Fruit fly (Drosophila melanogaster) whole organism, embryonic: ENCODE measurements around the gene CG13454.

Source experiments
- Aef1 ChIP-seq: fragments of 200-800 bp; sonication (Bioruptor generic); IDR thresholded peaks from 3 replicates; pipeline ENCODE4 v1.3.6; 2022; ENCODE audit warnings: missing biosample characterization, missing genetic modification characterization
- CG10147 ChIP-seq: fragments of 200-800 bp; sonication (Bioruptor generic); optimal IDR thresholded peaks from 2 replicates; lab custom pipeline; 2019; ENCODE audit warnings: missing biosample characterization, mild to moderate bottlenecking, missing genetic modification characterization, moderate library complexity
- CG10366 ChIP-seq: fragments of 200-800 bp; sonication (Bioruptor generic); IDR thresholded peaks from 2 replicates; pipeline ENCODE4 v1.3.6; 2022; ENCODE audit warnings: missing biosample characterization, missing genetic modification characterization
- CG12104 ChIP-seq: fragments of 200-800 bp; sonication (Bioruptor generic); optimal IDR thresholded peaks from 3 replicates; lab custom pipeline; 2016; ENCODE audit warnings: missing biosample characterization, missing genetic modification characterization
- CG13287 ChIP-seq: fragments of 200-800 bp; sonication (Bioruptor generic); IDR thresholded peaks from 2 replicates; pipeline ENCODE4 v1.3.6; 2022; ENCODE audit warnings: missing biosample characterization, missing genetic modification characterization; ENCODE audit not compliant: partially characterized antibody
- CG14667 ChIP-seq: fragments of 200-800 bp; sonication (Bioruptor generic); IDR thresholded peaks from 2 replicates; pipeline ENCODE4 v1.3.6; 2022; ENCODE audit warnings: missing biosample characterization, missing genetic modification characterization
- CG15601 ChIP-seq: fragments of 200-800 bp; sonication (Bioruptor generic); optimal IDR thresholded peaks from 3 replicates; lab custom pipeline; 2019; ENCODE audit warnings: missing biosample characterization, mild to moderate bottlenecking, missing genetic modification characterization, moderate library complexity
- CG16779 ChIP-seq: fragments of 200-800 bp; sonication (Bioruptor generic); IDR thresholded peaks from 2 replicates; pipeline ENCODE4 v1.3.6; 2022; ENCODE audit warnings: missing biosample characterization, missing genetic modification characterization
- CG17359 ChIP-seq: fragments of 200-800 bp; sonication (Bioruptor generic); optimal IDR thresholded peaks from 3 replicates; lab custom pipeline; 2018; ENCODE audit warnings: missing biosample characterization, mild to moderate bottlenecking, missing genetic modification characterization, moderate library complexity
- CG18476 ChIP-seq: fragments of 200-800 bp; sonication (Bioruptor generic); optimal IDR thresholded peaks from 2 replicates; lab custom pipeline; 2016; ENCODE audit warnings: missing biosample characterization, mild to moderate bottlenecking, missing genetic modification characterization
- CG2202 ChIP-seq: fragments of 200-800 bp; sonication (Bioruptor generic); optimal IDR thresholded peaks from 2 replicates; lab custom pipeline; 2018; ENCODE audit warnings: missing biosample characterization, mild to moderate bottlenecking, missing genetic modification characterization
- CG30403 ChIP-seq: fragments of 200-800 bp; sonication (Bioruptor generic); optimal IDR thresholded peaks from 3 replicates; lab custom pipeline; 2016; ENCODE audit warnings: missing biosample characterization, missing genetic modification characterization
- CG33557 ChIP-seq: fragments of 200-800 bp; sonication (Bioruptor generic); optimal IDR thresholded peaks from 2 replicates; lab custom pipeline; 2019; ENCODE audit warnings: missing biosample characterization, mild to moderate bottlenecking, missing genetic modification characterization, moderate library complexity
- CG3847 ChIP-seq: fragments of 200-800 bp; sonication (Bioruptor generic); IDR thresholded peaks from 2 replicates; pipeline ENCODE4 v1.3.6; 2022; ENCODE audit warnings: missing biosample characterization, missing genetic modification characterization
- CG6254 ChIP-seq: fragments of 200-800 bp; sonication (Bioruptor generic); optimal IDR thresholded peaks from 3 replicates; lab custom pipeline; 2017; ENCODE audit warnings: mild to moderate bottlenecking, missing biosample characterization, missing genetic modification reagents, missing genetic modification characterization
- CG7556 ChIP-seq: fragments of 200-800 bp; sonication (Bioruptor generic); optimal IDR thresholded peaks from 2 replicates; lab custom pipeline; 2017; ENCODE audit warnings: missing biosample characterization, mild to moderate bottlenecking, missing genetic modification characterization
- CG8388 ChIP-seq: fragments of 200-800 bp; sonication (Bioruptor generic); optimal IDR thresholded peaks from 2 replicates; lab custom pipeline; 2019; ENCODE audit warnings: missing biosample characterization, mild to moderate bottlenecking, missing genetic modification characterization, moderate library complexity
- D19A ChIP-seq: fragments of 200-800 bp; optimal IDR thresholded peaks from 3 replicates; lab custom pipeline; 2019; ENCODE audit warnings: missing biosample characterization, mild to moderate bottlenecking, missing genetic modification characterization, moderate library complexity
- D19B ChIP-seq: fragments of 200-800 bp; sonication (Bioruptor generic); optimal IDR thresholded peaks from 2 replicates; lab custom pipeline; 2017; ENCODE audit warnings: missing biosample characterization, mild to moderate bottlenecking, missing genetic modification characterization
- Ets65A ChIP-seq: fragments of 200-800 bp; sonication (Bioruptor generic); peaks from one replicate; lab custom pipeline; 2016; ENCODE audit warnings: missing biosample characterization, missing genetic modification characterization
- Gsc ChIP-seq: fragments of 200-800 bp; sonication (Bioruptor generic); IDR thresholded peaks from 2 replicates; pipeline ENCODE4 v1.3.6; 2022; ENCODE audit warnings: missing biosample characterization, missing genetic modification characterization
- Hsf ChIP-seq: fragments of 200-800 bp; sonication (Bioruptor generic); optimal IDR thresholded peaks from 3 replicates; lab custom pipeline; 2016; ENCODE audit warnings: missing biosample characterization, missing genetic modification characterization
- Jarid2 ChIP-seq: fragments of 200-800 bp; sonication (Bioruptor generic); optimal IDR thresholded peaks from 3 replicates; lab custom pipeline; 2017; ENCODE audit warnings: mild to moderate bottlenecking, missing biosample characterization, missing genetic modification reagents, missing genetic modification characterization
- Lim3 ChIP-seq: fragments of 200-800 bp; sonication (Bioruptor generic); IDR thresholded peaks from 2 replicates; pipeline ENCODE4 v1.3.6; 2022; ENCODE audit warnings: missing biosample characterization, missing genetic modification characterization
- MBD-R2 ChIP-seq: fragments of 200-800 bp; sonication (Bioruptor generic); IDR thresholded peaks from 2 replicates; pipeline ENCODE4 v1.3.6; 2022; ENCODE audit warnings: missing biosample characterization, missing genetic modification characterization
- Mrtf ChIP-seq: fragments of 200-800 bp; sonication (Bioruptor generic); IDR thresholded peaks from 3 replicates; pipeline ENCODE4 v1.3.6; 2022; ENCODE audit warnings: missing biosample characterization, missing genetic modification characterization
- Ptx1 ChIP-seq: fragments of 200-800 bp; sonication (Bioruptor generic); IDR thresholded peaks from 2 replicates; pipeline ENCODE4 v1.3.6; 2022; ENCODE audit warnings: missing biosample characterization, missing genetic modification characterization
- Rx ChIP-seq: fragments of 200-800 bp; sonication (Bioruptor generic); IDR thresholded peaks from 2 replicates; pipeline ENCODE4 v1.3.6; 2022; ENCODE audit warnings: missing biosample characterization, missing genetic modification characterization
- Sox100B ChIP-seq: fragments of 200-800 bp; sonication (Bioruptor generic); optimal IDR thresholded peaks from 3 replicates; lab custom pipeline; 2018; ENCODE audit warnings: missing biosample characterization, mild to moderate bottlenecking, missing genetic modification characterization
- ara ChIP-seq: fragments of 200-800 bp; sonication (Bioruptor generic); IDR thresholded peaks from 2 replicates; pipeline ENCODE4 v1.3.6; 2022; ENCODE audit warnings: missing biosample characterization, missing genetic modification characterization
- ase ChIP-seq: fragments of 200-800 bp; sonication (Bioruptor generic); IDR thresholded peaks from 3 replicates; pipeline ENCODE4 v1.3.6; 2022; ENCODE audit warnings: missing biosample characterization, missing genetic modification characterization
- bowl ChIP-seq: fragments of 200-800 bp; sonication (Bioruptor generic); IDR thresholded peaks from 2 replicates; pipeline ENCODE4 v1.3.6; 2022; ENCODE audit warnings: missing biosample characterization, missing genetic modification characterization
- cas ChIP-seq: fragments of 200-800 bp; sonication (Bioruptor generic); IDR thresholded peaks from 2 replicates; pipeline ENCODE4 v1.3.6; 2022; ENCODE audit warnings: missing biosample characterization, missing genetic modification characterization
- cg ChIP-seq: fragments of 200-800 bp; sonication (Bioruptor generic); optimal IDR thresholded peaks from 3 replicates; lab custom pipeline; 2019; ENCODE audit warnings: missing biosample characterization, mild to moderate bottlenecking, missing genetic modification characterization, moderate library complexity
- ci ChIP-seq: fragments of 200-800 bp; sonication (Bioruptor generic); IDR thresholded peaks from 3 replicates; pipeline ENCODE4 v1.3.6; 2022; ENCODE audit warnings: missing biosample characterization, missing genetic modification characterization
- danr ChIP-seq: fragments of 200-800 bp; sonication (Bioruptor generic); IDR thresholded peaks from 2 replicates; pipeline ENCODE4 v1.3.6; 2022; ENCODE audit warnings: missing biosample characterization, missing genetic modification characterization
- fd96Cb ChIP-seq: fragments of 200-800 bp; sonication (Bioruptor generic); optimal IDR thresholded peaks from 2 replicates; lab custom pipeline; 2018; ENCODE audit warnings: missing biosample characterization, mild to moderate bottlenecking, missing genetic modification characterization, moderate library complexity
- her ChIP-seq: fragments of 200-800 bp; sonication (Bioruptor generic); optimal IDR thresholded peaks from 2 replicates; lab custom pipeline; 2016; ENCODE audit warnings: missing biosample characterization, missing genetic modification characterization
- kah ChIP-seq: fragments of 200-800 bp; sonication (Bioruptor generic); optimal IDR thresholded peaks from 2 replicates; lab custom pipeline; 2018; ENCODE audit warnings: missing biosample characterization, mild to moderate bottlenecking, missing genetic modification characterization
- peb ChIP-seq: fragments of 200-800 bp; sonication (Bioruptor generic); IDR thresholded peaks from 2 replicates; pipeline ENCODE4 v1.3.6; 2022; ENCODE audit warnings: missing biosample characterization, missing genetic modification characterization
- row ChIP-seq: fragments of 200-800 bp; sonication (Bioruptor generic); IDR thresholded peaks from 3 replicates; pipeline ENCODE4 v1.3.6; 2022; ENCODE audit warnings: missing biosample characterization, missing genetic modification characterization
- schlank ChIP-seq: fragments of 200-800 bp; sonication (Bioruptor generic); optimal IDR thresholded peaks from 2 replicates; lab custom pipeline; 2018; ENCODE audit warnings: missing biosample characterization, mild to moderate bottlenecking, missing genetic modification characterization
- sens ChIP-seq: fragments of 200-800 bp; sonication (Bioruptor generic); peaks from one replicate; lab custom pipeline; 2016; ENCODE audit warnings: missing biosample characterization, missing genetic modification characterization
- seq ChIP-seq: fragments of 200-800 bp; sonication (Bioruptor generic); IDR thresholded peaks from 2 replicates; pipeline ENCODE4 v1.3.6; 2022; ENCODE audit warnings: missing biosample characterization, missing genetic modification characterization
- sisA ChIP-seq: fragments of 200-800 bp; sonication (Bioruptor generic); IDR thresholded peaks from 2 replicates; pipeline ENCODE4 v1.3.6; 2022; ENCODE audit warnings: missing biosample characterization, missing genetic modification characterization
- slp2 ChIP-seq: fragments of 200-800 bp; sonication (Bioruptor generic); optimal IDR thresholded peaks from 2 replicates; lab custom pipeline; 2016; ENCODE audit warnings: missing biosample characterization, missing genetic modification characterization
- sr ChIP-seq: fragments of 200-800 bp; sonication (Bioruptor generic); IDR thresholded peaks from 3 replicates; pipeline ENCODE4 v1.3.6; 2022; ENCODE audit warnings: missing biosample characterization, missing genetic modification characterization
- stwl ChIP-seq: fragments of 200-800 bp; sonication (Bioruptor generic); optimal IDR thresholded peaks from 3 replicates; lab custom pipeline; 2018; ENCODE audit warnings: missing biosample characterization, mild to moderate bottlenecking, missing genetic modification characterization, moderate library complexity
- vvl ChIP-seq: fragments of 200-800 bp; sonication (Bioruptor generic); IDR thresholded peaks from 2 replicates; pipeline ENCODE4 v1.3.6; 2022; ENCODE audit warnings: missing biosample characterization, missing genetic modification characterization

CG13454 gene

DNA sequence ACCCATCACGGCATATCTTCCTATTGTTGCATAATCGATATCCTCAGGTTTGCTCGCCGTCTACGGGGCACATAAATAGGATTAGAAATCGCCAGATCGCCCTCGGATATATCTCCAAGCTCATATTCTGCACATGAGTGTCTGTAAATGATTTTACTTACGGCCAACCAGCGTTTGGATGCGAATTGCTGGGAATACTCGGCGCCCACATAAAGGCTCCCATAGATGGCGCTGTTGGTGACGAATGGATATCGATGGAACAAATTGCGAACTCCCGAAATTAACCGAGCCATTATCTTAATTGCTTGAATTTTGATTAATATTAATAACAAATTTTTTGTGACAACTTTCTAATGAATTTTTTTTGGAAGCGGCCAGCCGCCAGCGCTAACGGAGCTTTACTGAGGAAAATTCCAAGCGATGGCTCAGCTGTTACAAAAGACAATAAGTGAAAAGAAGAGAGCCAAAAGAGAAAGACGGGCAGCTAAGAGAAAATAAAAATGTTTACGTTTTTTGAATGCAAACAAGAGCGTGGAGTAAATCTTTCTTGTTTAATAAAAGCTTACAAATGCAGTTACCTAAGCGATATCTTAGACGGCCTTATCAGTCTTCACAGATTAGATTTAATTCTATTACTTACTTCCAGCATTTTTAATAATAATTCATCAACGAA, 22.1 kb downstream of the CG13454 start (continued):
- no peak for TF ChIP-seq CG3847
- TF ChIP-seq her (GFP tag; lab: Kevin White, UChicago): no peak
- no peak for TF ChIP-seq peb (GFP tag; lab: Robert Waterston, UW)
- TF ChIP-seq sens: no peak
- peak; percentile 3 for TF ChIP-seq kah (GFP tag; lab: Kevin White, UChicago)
- TF ChIP-seq Rx: no peak
- TF ChIP-seq CG2202 (tag; lab: Kevin White, UChicago): no peak
- no peak for TF ChIP-seq CG13287 (GFP tag; lab: Robert Waterston, UW)
- no peak for TF ChIP-seq CG33557 (GFP tag; lab: Kevin White, UChicago)
- TF ChIP-seq CG8388: no peak
- TF ChIP-seq cas (GFP tag; lab: Robert Waterston, UW): no peak
- TF ChIP-seq CG10366 (GFP tag; lab: Robert Waterston, UW): no peak
- no peak for TF ChIP-seq slp2 (GFP tag; lab: Kevin White, UChicago)
- no peak for TF ChIP-seq MBD-R2 (GFP tag; lab: Robert Waterston, UW)
- 0 out of 2 replicates have a peak, but pooled peaks have one; percentile 0 for TF ChIP-seq vvl (GFP tag; lab: Robert Waterston, UW)
- no peak for TF ChIP-seq ci (GFP tag; lab: Robert Waterston, UW)
- TF ChIP-seq ara (GFP tag; lab: Robert Waterston, UW): peak; percentile 47; the same call in 1 of the 2 replicates
- TF ChIP-seq Gsc: no peak
- no peak for TF ChIP-seq Hsf

DNA sequence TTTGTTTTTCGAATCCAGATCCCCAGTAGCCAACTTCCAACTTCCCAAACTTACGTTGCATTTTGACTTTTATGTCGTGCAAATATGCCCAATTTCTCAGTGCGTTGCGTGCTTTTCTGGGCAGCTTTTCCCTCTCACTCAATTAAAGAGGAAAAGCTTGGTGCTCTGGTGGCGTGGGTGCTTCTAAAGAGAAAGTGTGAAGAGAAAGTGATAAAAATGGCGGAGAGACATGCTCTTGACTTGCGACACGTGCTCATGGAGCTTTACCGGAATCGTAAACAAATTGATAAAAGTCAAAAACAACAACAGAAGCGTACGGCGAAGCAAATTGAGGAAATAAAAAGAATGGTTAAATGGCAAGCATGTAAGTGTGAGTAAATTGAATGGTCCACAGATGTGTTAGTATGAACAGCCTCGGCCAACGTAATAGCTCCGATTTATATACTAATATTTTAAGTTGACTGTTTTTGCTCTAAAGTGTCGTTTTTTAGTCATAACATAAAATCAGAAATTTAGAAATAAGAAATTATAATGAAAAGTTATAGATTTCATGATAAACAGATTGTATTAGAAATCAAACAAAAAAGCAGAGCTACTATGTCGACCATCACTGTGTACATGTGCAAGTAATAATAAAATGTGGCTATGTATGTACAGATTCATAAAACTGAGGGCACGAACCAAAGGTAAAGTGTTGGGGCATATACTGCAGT, 22.8 kb downstream of the CG13454 start:
- peak; percentile 15 for TF ChIP-seq CG10147
- TF ChIP-seq Ets65A (GFP tag; lab: Kevin White, UChicago): peak; percentile 30
- no peak for TF ChIP-seq Mrtf (GFP tag; lab: Robert Waterston, UW)
- TF ChIP-seq CG17359: peak; percentile 48
- peak; percentile 33 for TF ChIP-seq D19A (tag; lab: Kevin White, UChicago)
- TF ChIP-seq fd96Cb: peak; percentile 56
- no peak for TF ChIP-seq CG14667 (GFP tag; lab: Robert Waterston, UW)
- peak; percentile 23; the same call in 2 of the 3 replicates for TF ChIP-seq Aef1
- TF ChIP-seq CG7556 (GFP tag; lab: Kevin White, UChicago): peak; percentile 48
- TF ChIP-seq danr: no peak
- TF ChIP-seq CG15601 (tag; lab: Kevin White, UChicago): peak; percentile 15
- TF ChIP-seq CG30403 (GFP tag; lab: Kevin White, UChicago): peak; percentile 7
- no peak for TF ChIP-seq bowl (GFP tag; lab: Robert Waterston, UW)
- TF ChIP-seq CG6254 (GFP tag; lab: Kevin White, UChicago): peak; percentile 8
- peak; percentile 3 for TF ChIP-seq D19B (GFP tag; lab: Kevin White, UChicago)
- TF ChIP-seq Lim3 (GFP tag; lab: Robert Waterston, UW): no peak
- peak; percentile 43; the same call in 1 of the 2 replicates for TF ChIP-seq sisA (GFP tag; lab: Robert Waterston, UW)
- peak; percentile 16 for TF ChIP-seq CG12104 (GFP tag; lab: Kevin White, UChicago)
- TF ChIP-seq Ptx1 (GFP tag; lab: Robert Waterston, UW): peak; percentile 52; the same call in 1 of the 2 replicates
- TF ChIP-seq CG13287 (GFP tag; lab: Robert Waterston, UW): peak; percentile 21; the same call in 1 of the 2 replicates
- TF ChIP-seq schlank (tag; lab: Kevin White, UChicago): no peak
- no peak; the same call in 2 of the 3 replicates for TF ChIP-seq ase (GFP tag; lab: Robert Waterston, UW)
- peak; percentile 53; the same call in 2 of the 3 replicates for TF ChIP-seq sr (GFP tag; lab: Robert Waterston, UW)
- TF ChIP-seq row (GFP tag; lab: Robert Waterston, UW): peak; percentile 63
- TF ChIP-seq seq (GFP tag; lab: Robert Waterston, UW): peak; percentile 58; the same call in 1 of the 2 replicates
- peak; percentile 3 for TF ChIP-seq Jarid2 (GFP tag; lab: Kevin White, UChicago)
- no peak for TF ChIP-seq CG16779
- no peak for TF ChIP-seq stwl (tag; lab: Kevin White, UChicago)
- peak; percentile 65 for TF ChIP-seq Sox100B
- peak; percentile 41 for TF ChIP-seq cg (GFP tag; lab: Kevin White, UChicago)
- TF ChIP-seq CG18476 (GFP tag; lab: Kevin White, UChicago): peak; percentile 8
